Fruit fly (Drosophila melanogaster) Kc167 (cell line): Measurements from ENCODE around the gene msl-2.

Experiments used
- h ChIP-seq: fragments of >200 bp; optimal IDR thresholded peaks from 3 replicates; lab custom pipeline; 2018; ENCODE audit warnings: missing external identifiers
- psq ChIP-seq: fragments of >200 bp; optimal IDR thresholded peaks from 2 replicates; lab custom pipeline; 2017; ENCODE audit warnings: missing external identifiers

dm6 chr2L:3441673-3442072 lies 24.2 kb downstream of the msl-2 start:
- TF ChIP-seq psq (lab: Kevin White, UChicago) (no peak), h (lab: Kevin White, UChicago) (no peak)
